Worm (Caenorhabditis elegans) whole organism, L4 larva: ENCODE data around the gene cgh-1.

Source experiments
- F10B5.3 ChIP-seq: sonication (generic microtip); optimal IDR thresholded peaks from 2 replicates; lab custom pipeline; 2016; ENCODE audit warnings: mild to moderate bottlenecking, missing genetic modification characterization, missing compliant biosample characterization
- F26F4.8 ChIP-seq: fragments of 200-800 bp; sonication (Bioruptor generic); conservative IDR thresholded peaks from 2 replicates; pipeline ENCODE4 v1.3.6; 2022; ENCODE audit warnings: missing genetic modification characterization, missing compliant biosample characterization
- F37D6.2 ChIP-seq: sonication (generic microtip); optimal IDR thresholded peaks from 2 replicates; lab custom pipeline; 2016; ENCODE audit warnings: mild to moderate bottlenecking, missing genetic modification characterization, missing compliant biosample characterization
- F44E2.7 ChIP-seq: fragments of 200-800 bp; sonication (Bioruptor generic); IDR thresholded peaks from 2 replicates; pipeline ENCODE4 v2.1.2; 2022; ENCODE audit warnings: missing genetic modification characterization, missing compliant biosample characterization
- F49E8.2 ChIP-seq: sonication (generic microtip); optimal IDR thresholded peaks from 2 replicates; lab custom pipeline; 2016; ENCODE audit warnings: missing compliant biosample characterization, mild to moderate bottlenecking, missing genetic modification characterization, borderline replicate concordance
- Y105C5A.15 ChIP-seq: fragments of 200-800 bp; sonication (Bioruptor generic); IDR thresholded peaks from 2 replicates; pipeline ENCODE4 v1.3.6; 2022; ENCODE audit warnings: missing genetic modification characterization, missing compliant biosample characterization
- Y48G9A.11 ChIP-seq: fragments of 200-800 bp; sonication (Bioruptor generic); IDR thresholded peaks from 2 replicates; pipeline ENCODE4 v1.3.6; 2022; ENCODE audit warnings: missing genetic modification reagents, missing genetic modification characterization, missing compliant biosample characterization
- aha-1 ChIP-seq: fragments of 150-350 bp; peaks from one replicate; lab custom pipeline; 2014; ENCODE audit warnings: missing biosample characterization, missing genetic modification characterization
- arid-1 ChIP-seq: fragments of 200-800 bp; sonication (Bioruptor generic); conservative IDR thresholded peaks from 2 replicates; pipeline ENCODE4 v1.3.6; 2022; ENCODE audit warnings: missing genetic modification reagents, missing genetic modification characterization, missing compliant biosample characterization
- ceh-32 ChIP-seq: sonication (generic microtip); optimal IDR thresholded peaks from 2 replicates; lab custom pipeline; 2016; ENCODE audit warnings: mild to moderate bottlenecking, missing genetic modification characterization, missing compliant biosample characterization; ENCODE audit not compliant: poor library complexity
- ceh-62 ChIP-seq: sonication (generic microtip); optimal IDR thresholded peaks from 2 replicates; lab custom pipeline; 2017; ENCODE audit warnings: missing biosample characterization, missing genetic modification characterization
- ceh-82 ChIP-seq: sonication (generic microtip); optimal IDR thresholded peaks from 2 replicates; lab custom pipeline; 2017; ENCODE audit warnings: missing biosample characterization, missing genetic modification characterization
- ctbp-1 ChIP-seq: fragments of 200-800 bp; sonication (Bioruptor generic); IDR thresholded peaks from 2 replicates; pipeline ENCODE4 v1.3.6; 2022; ENCODE audit warnings: missing genetic modification reagents, missing genetic modification characterization, missing compliant biosample characterization
- daf-12 ChIP-seq: fragments of 150-350 bp; optimal IDR thresholded peaks from 2 replicates; lab custom pipeline; 2014; ENCODE audit warnings: missing biosample characterization, missing genetic modification reagents, missing genetic modification characterization
- daf-16 ChIP-seq, 3 experiments: sonication (generic microtip); optimal IDR thresholded peaks; 2 replicates each; lab custom pipeline; 2016 to 2017; ENCODE audit warnings: missing genetic modification characterization in 3 of 3, missing genetic modification reagents in 3 of 3, mild to moderate bottlenecking in 2 of 3, missing compliant biosample characterization in 2 of 3, missing biosample characterization in 1 of 3, moderate library complexity in 1 of 3
- daf-19 ChIP-seq: fragments of 200-800 bp; sonication (Bioruptor generic); conservative IDR thresholded peaks from 2 replicates; pipeline ENCODE4 v1.3.6; 2022; ENCODE audit warnings: missing genetic modification characterization, missing compliant biosample characterization
- dmd-6 ChIP-seq: fragments of 200-800 bp; sonication (Bioruptor generic); IDR thresholded peaks from 2 replicates; pipeline ENCODE4 v1.3.6; 2022; ENCODE audit warnings: missing genetic modification reagents, missing genetic modification characterization, missing compliant biosample characterization
- dmd-8 ChIP-seq: fragments of 200-800 bp; sonication (Bioruptor generic); IDR thresholded peaks from 2 replicates; pipeline ENCODE4 v1.3.6; 2022; ENCODE audit warnings: missing genetic modification characterization, missing compliant biosample characterization
- egl-27 ChIP-seq: sonication (generic microtip); optimal IDR thresholded peaks from 3 replicates; lab custom pipeline; 2017; ENCODE audit warnings: missing biosample characterization, missing genetic modification reagents, missing genetic modification characterization
- egl-43 ChIP-seq: fragments of 200-800 bp; sonication (Bioruptor generic); IDR thresholded peaks from 2 replicates; pipeline ENCODE4 v1.3.6; 2022; ENCODE audit warnings: missing genetic modification reagents, missing genetic modification characterization, missing compliant biosample characterization
- fkh-10 ChIP-seq: fragments of 150-350 bp; optimal IDR thresholded peaks from 2 replicates; lab custom pipeline; 2014; ENCODE audit warnings: missing biosample characterization, missing genetic modification reagents, missing genetic modification characterization
- fos-1 ChIP-seq: fragments of 150-350 bp; optimal IDR thresholded peaks from 2 replicates; lab custom pipeline; 2014; ENCODE audit warnings: missing biosample characterization, missing genetic modification characterization
- gei-8 ChIP-seq: fragments of 200-800 bp; sonication (Bioruptor generic); optimal IDR thresholded peaks from 2 replicates; lab custom pipeline; 2018; ENCODE audit warnings: mild to moderate bottlenecking, missing genetic modification characterization, missing compliant biosample characterization
- hmg-1.1 ChIP-seq: fragments of 200-800 bp; sonication (Bioruptor generic); IDR thresholded peaks from 2 replicates; pipeline ENCODE4 v1.3.6; 2022; ENCODE audit warnings: missing genetic modification reagents, missing genetic modification characterization, missing compliant biosample characterization
- lin-13 ChIP-seq: fragments of 150-350 bp; optimal IDR thresholded peaks from 2 replicates; lab custom pipeline; 2014; ENCODE audit warnings: missing biosample characterization, missing genetic modification reagents, missing genetic modification characterization
- lin-39 ChIP-seq: fragments of 150-350 bp; optimal IDR thresholded peaks from 2 replicates; lab custom pipeline; 2014; ENCODE audit warnings: missing biosample characterization, missing genetic modification reagents, missing genetic modification characterization
- lsy-2 ChIP-seq, 2 experiments: fragments of 150-350 bp in 1 of 2; sonication (generic microtip) in 1 of 2; optimal IDR thresholded peaks; 2 replicates each; lab custom pipeline; 2014 to 2017; ENCODE audit warnings: missing biosample characterization in 2 of 2, missing genetic modification characterization in 2 of 2
- mdl-1 ChIP-seq, 2 experiments: fragments of 150-350 bp in 1 of 2; sonication (generic microtip) in 1 of 2; optimal IDR thresholded peaks; 2 replicates each; lab custom pipeline; 2014 to 2017; ENCODE audit warnings: missing biosample characterization in 2 of 2, missing genetic modification characterization in 2 of 2
- mdt-29 ChIP-seq: fragments of 200-800 bp; sonication (Bioruptor generic); IDR thresholded peaks from 2 replicates; pipeline ENCODE4 v1.3.6; 2022; ENCODE audit warnings: missing genetic modification reagents, missing genetic modification characterization, missing compliant biosample characterization
- mxl-2 ChIP-seq: fragments of 200-800 bp; sonication (Bioruptor generic); conservative IDR thresholded peaks from 2 replicates; pipeline ENCODE4 v1.3.6; 2022; ENCODE audit warnings: missing genetic modification reagents, missing genetic modification characterization, missing compliant biosample characterization
- nhr-10 ChIP-seq: fragments of 150-350 bp; optimal IDR thresholded peaks from 2 replicates; lab custom pipeline; 2014; ENCODE audit warnings: missing biosample characterization, missing genetic modification characterization
- nhr-102 ChIP-seq: sonication (generic microtip); optimal IDR thresholded peaks from 2 replicates; lab custom pipeline; 2016; ENCODE audit warnings: mild to moderate bottlenecking, missing genetic modification characterization, moderate library complexity, missing compliant biosample characterization
- nhr-11 ChIP-seq: fragments of 150-350 bp; optimal IDR thresholded peaks from 2 replicates; lab custom pipeline; 2014; ENCODE audit warnings: missing biosample characterization, missing genetic modification characterization
- nhr-48 ChIP-seq: sonication (generic microtip); optimal IDR thresholded peaks from 2 replicates; lab custom pipeline; 2016; ENCODE audit warnings: mild to moderate bottlenecking, missing genetic modification characterization, missing compliant biosample characterization
- nhr-77 ChIP-seq: fragments of 150-350 bp; optimal IDR thresholded peaks from 2 replicates; lab custom pipeline; 2014; ENCODE audit warnings: missing biosample characterization, missing genetic modification characterization
- pha-4 ChIP-seq, 2 experiments: fragments of 150-350 bp in 1 of 2; fragments of 200-800 bp in 1 of 2; sonication (Bioruptor generic) in 1 of 2; IDR thresholded peaks in 1 of 2; optimal IDR thresholded peaks in 1 of 2; 2 replicates each; pipeline versions ENCODE4 v1.3.6 to Lab custom; 2014 to 2022; ENCODE audit warnings: missing genetic modification characterization in 2 of 2, missing genetic modification reagents in 2 of 2, missing biosample characterization in 1 of 2, missing compliant biosample characterization in 1 of 2
- php-3 ChIP-seq: fragments of 200-800 bp; sonication (Bioruptor generic); IDR thresholded peaks from 2 replicates; pipeline ENCODE4 v1.3.6; 2022; ENCODE audit warnings: missing genetic modification reagents, missing genetic modification characterization, missing compliant biosample characterization
- rbr-2 ChIP-seq: sonication (generic microtip); optimal IDR thresholded peaks from 2 replicates; lab custom pipeline; 2016; ENCODE audit warnings: missing genotype, missing genetic modification characterization, missing compliant biosample characterization
- set-16 ChIP-seq: fragments of 200-800 bp; sonication (Bioruptor generic); IDR thresholded peaks from 2 replicates; pipeline ENCODE4 v1.3.6; 2022; ENCODE audit warnings: missing genetic modification reagents, missing genetic modification characterization, missing compliant biosample characterization
- snpc-1.2 ChIP-seq: fragments of 200-800 bp; sonication (Bioruptor generic); IDR thresholded peaks from 2 replicates; pipeline ENCODE4 v1.3.6; 2022; ENCODE audit warnings: missing genetic modification reagents, missing genetic modification characterization, missing compliant biosample characterization
- spr-1 ChIP-seq: sonication (generic microtip); optimal IDR thresholded peaks from 2 replicates; lab custom pipeline; 2016; ENCODE audit warnings: mild to moderate bottlenecking, missing genetic modification characterization, missing compliant biosample characterization
- tag-97 ChIP-seq: fragments of 200-800 bp; sonication (Bioruptor generic); IDR thresholded peaks from 2 replicates; pipeline ENCODE4 v1.3.6; 2022; ENCODE audit warnings: missing genetic modification characterization, missing compliant biosample characterization
- unc-130 ChIP-seq: sonication (generic microtip); optimal IDR thresholded peaks from 2 replicates; lab custom pipeline; 2016; ENCODE audit warnings: missing genetic modification reagents, missing genetic modification characterization, missing compliant biosample characterization
- unc-62 ChIP-seq, 3 experiments: fragments of 150-350 bp in 1 of 3; sonication (generic microtip); optimal IDR thresholded peaks in 2 of 3; peaks in 1 of 3; 1 replicate in 1 of 3; 2 replicates in 2 of 3; lab custom pipeline; 2014 to 2017; ENCODE audit warnings: missing biosample characterization in 3 of 3, missing genetic modification characterization in 3 of 3, missing genetic modification reagents in 3 of 3, missing genotype in 1 of 3
- zfp-3 ChIP-seq: fragments of 200-800 bp; sonication (Bioruptor generic); conservative IDR thresholded peaks from 2 replicates; pipeline ENCODE4 v1.3.6; 2022; ENCODE audit warnings: missing genetic modification reagents, missing genetic modification characterization, missing compliant biosample characterization
- zip-2 ChIP-seq: fragments of 150-350 bp; optimal IDR thresholded peaks from 2 replicates; lab custom pipeline; 2014; ENCODE audit warnings: missing biosample characterization, missing genetic modification characterization
- ztf-11 ChIP-seq: fragments of 150-350 bp; optimal IDR thresholded peaks from 2 replicates; lab custom pipeline; 2014; ENCODE audit warnings: missing biosample characterization, missing genetic modification characterization

cgh-1 gene

ce11 chrIII:7506983-7507382, 9.4 kb upstream of the cgh-1 start:
- TF ChIP-seq ceh-32: no peak
- no peak for TF ChIP-seq arid-1 (GFP tag; lab: Robert Waterston, UW)
- TF ChIP-seq aha-1 (tag; lab: Kevin White, UChicago): peak; percentile 70

DNA sequence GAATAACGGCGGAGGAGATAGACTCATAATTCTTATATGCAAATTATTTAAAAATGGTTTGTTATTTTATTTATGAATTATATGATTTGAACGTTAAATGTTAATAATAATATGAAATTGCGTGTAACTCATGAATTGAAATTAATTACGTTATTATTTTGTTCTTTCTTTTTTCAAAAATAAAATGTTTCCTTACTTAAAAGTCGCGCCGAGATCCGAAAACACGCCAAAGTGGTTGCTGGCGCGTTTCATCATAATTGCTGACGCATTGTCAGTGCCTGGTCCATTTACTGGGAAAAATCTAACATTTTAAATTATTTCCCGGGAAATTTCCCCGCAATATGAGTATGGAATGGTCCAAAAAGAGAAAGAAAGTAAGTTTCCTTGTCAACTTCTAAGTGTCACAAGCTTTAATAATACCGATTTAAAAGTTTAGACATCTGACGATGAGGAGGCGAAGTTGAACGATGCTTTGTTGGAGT, 1.8 kb upstream of the cgh-1 start, which contains the start of the genes C07H6.9 and sap-140:
Gene C07H6.9, minus strand, starts transcription at position 51 of the 482 bp plus-strand sequence.
Gene sap-140, plus strand, starts transcription at position 318 of the 482 bp plus-strand sequence.
- TF ChIP-seq zfp-3: 0 out of 2 replicates have a peak, but pooled peaks have one; percentile 26
- TF ChIP-seq egl-27 (tag; lab: Kevin White, UChicago): no peak
- no peak for TF ChIP-seq fos-1
- no peak for TF ChIP-seq php-3 (GFP tag; lab: Robert Waterston, UW)
- peak; percentile 25 for TF ChIP-seq spr-1 (tag; lab: Kevin White, UChicago)
- TF ChIP-seq arid-1 (GFP tag; lab: Robert Waterston, UW): 0 out of 2 replicates have a peak, but pooled peaks have one; percentile 36
- no peak for TF ChIP-seq nhr-48 (tag; lab: Kevin White, UChicago)
- peak; percentile 53 for TF ChIP-seq dmd-6 (GFP tag; lab: Robert Waterston, UW)
- no peak for TF ChIP-seq lin-13 (GFP tag; lab: Kevin White, UChicago)
- TF ChIP-seq mdt-29 (GFP tag; lab: Robert Waterston, UW): no peak
- TF ChIP-seq Y48G9A.11 (GFP tag; lab: Robert Waterston, UW): no peak
- TF ChIP-seq nhr-10 (tag; lab: Kevin White, UChicago): no peak
- no peak for TF ChIP-seq ctbp-1 (GFP tag; lab: Robert Waterston, UW)
- TF ChIP-seq unc-62 (GFP tag; optimal IDR thresholded peaks at IDR 0.05 in 1 of 2; lab: Kevin White, UChicago): no peak
- no peak for TF ChIP-seq unc-62 (tag; optimal IDR thresholded peaks at IDR 0.05; lab: Kevin White, UChicago)
- no peak for TF ChIP-seq F49E8.2 (tag; lab: Kevin White, UChicago)
- no peak for TF ChIP-seq dmd-8 (GFP tag; lab: Robert Waterston, UW)
- peak; percentile 15 for TF ChIP-seq fkh-10 (GFP tag; lab: Kevin White, UChicago)
- peak; percentile 56 for TF ChIP-seq F37D6.2 (tag; lab: Kevin White, UChicago)
- TF ChIP-seq nhr-11: no peak
- TF ChIP-seq gei-8 (GFP tag; lab: Kevin White, UChicago): no peak
- no peak for TF ChIP-seq mdl-1 (tag; optimal IDR thresholded peaks at IDR 0.05; lab: Kevin White, UChicago)
- TF ChIP-seq mxl-2 (GFP tag; lab: Robert Waterston, UW): no peak
- peak; percentile 54 for TF ChIP-seq F10B5.3 (tag; lab: Kevin White, UChicago)
- no peak for TF ChIP-seq Y105C5A.15 (GFP tag; lab: Robert Waterston, UW)
- no peak for TF ChIP-seq snpc-1.2
- TF ChIP-seq ztf-11 (tag; lab: Kevin White, UChicago): no peak
- TF ChIP-seq aha-1 (tag; lab: Kevin White, UChicago): peak; percentile 99
- peak; percentile 35 for TF ChIP-seq zip-2 (tag; lab: Kevin White, UChicago)
- TF ChIP-seq egl-43 (GFP tag; lab: Robert Waterston, UW): no peak
- TF ChIP-seq rbr-2: peak; percentile 59
- no peak for TF ChIP-seq set-16 (GFP tag; lab: Robert Waterston, UW)
- TF ChIP-seq lsy-2 (tag; optimal IDR thresholded peaks at IDR 0.05; lab: Kevin White, UChicago): peak in 1 of 2 experiments; percentile 91
- TF ChIP-seq F26F4.8: no peak
- TF ChIP-seq ceh-82 (tag; lab: Kevin White, UChicago): no peak
- no peak for TF ChIP-seq nhr-77 (tag; lab: Kevin White, UChicago)
- no peak for TF ChIP-seq ceh-32
- TF ChIP-seq daf-19 (GFP tag; lab: Robert Waterston, UW): no peak
- no peak for TF ChIP-seq lin-39 (tag; lab: Kevin White, UChicago)
- TF ChIP-seq tag-97 (GFP tag; lab: Robert Waterston, UW): no peak
- peak; percentile 56; the same call in 1 of the 2 replicates for TF ChIP-seq hmg-1.1
- peak; percentile 66 for TF ChIP-seq nhr-102
- no peak for TF ChIP-seq daf-12 (tag; lab: Kevin White, UChicago)
- no peak for TF ChIP-seq F44E2.7 (GFP tag; lab: Robert Waterston, UW)
- no peak for TF ChIP-seq ceh-62 (tag; lab: Kevin White, UChicago)
- TF ChIP-seq daf-16 (GFP tag; optimal IDR thresholded peaks at IDR 0.05; lab: Kevin White, UChicago): peak in 1 of 2 experiments; percentile 15
- peak; percentile 47 for TF ChIP-seq daf-16 (tag; optimal IDR thresholded peaks at IDR 0.05; lab: Kevin White, UChicago)
- TF ChIP-seq pha-4 (GFP tag; IDR thresholded peaks at IDR 0.05; lab: Robert Waterston, UW): 0 out of 2 replicates have a peak, but pooled peaks have one; percentile 24
- no peak for TF ChIP-seq pha-4 (tag; optimal IDR thresholded peaks at IDR 0.05; lab: Kevin White, UChicago)
- no peak for TF ChIP-seq unc-130 (GFP tag; lab: Kevin White, UChicago)
